Worm (Caenorhabditis elegans) whole organism, L4/young adult: ENCODE measurements around the gene R09E10.8.

Experiments
- W03F9.2 ChIP-seq: fragments of 150-350 bp; optimal IDR thresholded peaks from 2 replicates; lab custom pipeline; 2014; ENCODE audit warnings: missing biosample characterization, missing genetic modification characterization
- dao-5 ChIP-seq: sonication (generic microtip); optimal IDR thresholded peaks from 2 replicates; lab custom pipeline; 2016; ENCODE audit warnings: missing genotype, missing genetic modification characterization, moderate library complexity, missing compliant biosample characterization
- him-1 ChIP-seq: sonication (generic microtip); optimal IDR thresholded peaks from 2 replicates; lab custom pipeline; 2016; ENCODE audit warnings: missing genotype, missing genetic modification reagents, missing genetic modification characterization, missing compliant biosample characterization

R09E10.8 gene

ce11 chrIV:10310329-10310728, at the start of gene R09E10.8:
R09E10.8 (minus strand) TSS chrIV:10310429.
- no peak for TF ChIP-seq dao-5 (tag; lab: Kevin White, UChicago)
- TF ChIP-seq W03F9.2 (tag; lab: Kevin White, UChicago) = no peak
- TF ChIP-seq him-1 (tag; lab: Kevin White, UChicago) = no peak

- no peak for TF ChIP-seq him-1 (tag; lab: Kevin White, UChicago)
- TF ChIP-seq W03F9.2 (tag; lab: Kevin White, UChicago) = no peak
- no peak for TF ChIP-seq dao-5 (tag; lab: Kevin White, UChicago)
These were observed 47.6 kb upstream of the R09E10.8 start, which contains the start of gene gkow-1 for ce11 chrIV:10357842-10358241. gkow-1 (plus strand) TSS chrIV:10358142.

- TF ChIP-seq W03F9.2 (tag; lab: Kevin White, UChicago) = no peak
- no peak for TF ChIP-seq dao-5 (tag; lab: Kevin White, UChicago)
- TF ChIP-seq him-1 (tag; lab: Kevin White, UChicago) = no peak
These were observed 46.8 kb upstream of the R09E10.8 start, which contains the start of gene R11A8.1 for ce11 chrIV:10357072-10357471. R11A8.1 (minus strand) TSS chrIV:10357172.

ce11 chrIV:10352243-10352642, 42.0 kb upstream of the R09E10.8 start, which contains the start of gene Y43C5B.2:
Y43C5B.2 (minus strand) TSS chrIV:10352343.
- TF ChIP-seq W03F9.2 (tag; lab: Kevin White, UChicago) (no peak), dao-5 (tag; lab: Kevin White, UChicago) (no peak), him-1 (tag; lab: Kevin White, UChicago) (no peak)

- no peak for TF ChIP-seq him-1 (tag; lab: Kevin White, UChicago)
- TF ChIP-seq W03F9.2 (tag; lab: Kevin White, UChicago) = no peak
- TF ChIP-seq dao-5 (tag; lab: Kevin White, UChicago) = no peak
These were observed 39.8 kb upstream of the R09E10.8 start, which contains the start of the genes unc-43 and Y43C5B.3 for ce11 chrIV:10349871-10350640. unc-43 (minus strand) TSS chrIV:10350217. Y43C5B.3 (plus strand) TSS chrIV:10350590.

ce11 chrIV:10347528-10347927, 37.3 kb upstream of the R09E10.8 start:
- no peak for TF ChIP-seq him-1 (tag; lab: Kevin White, UChicago)
- no peak for TF ChIP-seq dao-5 (tag; lab: Kevin White, UChicago)
- TF ChIP-seq W03F9.2 (tag; lab: Kevin White, UChicago) = no peak

ce11 chrIV:10346948-10347347, 36.7 kb upstream of the R09E10.8 start:
- TF ChIP-seq W03F9.2 (tag; lab: Kevin White, UChicago) = no peak
- TF ChIP-seq dao-5 (tag; lab: Kevin White, UChicago) = no peak
- TF ChIP-seq him-1 (tag; lab: Kevin White, UChicago) = no peak

- TF ChIP-seq dao-5 (tag; lab: Kevin White, UChicago) (no peak), W03F9.2 (tag; lab: Kevin White, UChicago) (peak; percentile 7), him-1 (tag; lab: Kevin White, UChicago) (peak; percentile 32)
These were observed 35.8 kb upstream of the R09E10.8 start for ce11 chrIV:10345990-10346389.

- TF ChIP-seq dao-5 (tag; lab: Kevin White, UChicago) (no peak), W03F9.2 (tag; lab: Kevin White, UChicago) (no peak), him-1 (tag; lab: Kevin White, UChicago) (no peak)
These were observed 35.3 kb upstream of the R09E10.8 start for ce11 chrIV:10345486-10345885.

- TF ChIP-seq him-1 (tag; lab: Kevin White, UChicago) (peak; percentile 1), W03F9.2 (tag; lab: Kevin White, UChicago) (no peak), dao-5 (tag; lab: Kevin White, UChicago) (no peak)
These were observed 34.4 kb upstream of the R09E10.8 start for ce11 chrIV:10344621-10345020.

- no peak for TF ChIP-seq him-1 (tag; lab: Kevin White, UChicago)
- peak; percentile 27 for TF ChIP-seq W03F9.2 (tag; lab: Kevin White, UChicago)
These were observed 32.1 kb upstream of the R09E10.8 start for ce11 chrIV:10342361-10342706.

- TF ChIP-seq him-1 (tag; lab: Kevin White, UChicago) (peak; percentile 9), W03F9.2 (tag; lab: Kevin White, UChicago) (no peak)
These were observed 31.6 kb upstream of the R09E10.8 start for ce11 chrIV:10341618-10342360.

- TF ChIP-seq W03F9.2 (tag; lab: Kevin White, UChicago) (no peak), dao-5 (tag; lab: Kevin White, UChicago) (no peak), him-1 (tag; lab: Kevin White, UChicago) (no peak)
These were observed 29.5 kb upstream of the R09E10.8 start for ce11 chrIV:10339701-10340100.
